Worm (Caenorhabditis elegans) whole organism, L3 larva: ENCODE data around the gene attf-2.
A peak's percentile ranks its signal among the peaks of the same experiment; 100 is the strongest.

Source experiments
- ZK546.5 ChIP-seq: sonication (generic microtip); optimal IDR thresholded peaks from 2 replicates; lab custom pipeline; 2017; ENCODE audit warnings: missing biosample characterization, missing genetic modification characterization
- ama-1 ChIP-seq: fragments of 150-350 bp; optimal IDR thresholded peaks from 2 replicates; lab custom pipeline; 2018
- ceh-16 ChIP-seq: sonication (generic microtip); optimal IDR thresholded peaks from 2 replicates; lab custom pipeline; 2017; ENCODE audit warnings: missing biosample characterization, missing genetic modification characterization
- ceh-28 ChIP-seq: fragments of 150-350 bp; optimal IDR thresholded peaks from 2 replicates; lab custom pipeline; 2014; ENCODE audit warnings: missing biosample characterization, missing genetic modification reagents, missing genetic modification characterization
- ceh-9 ChIP-seq: sonication (generic microtip); optimal IDR thresholded peaks from 2 replicates; lab custom pipeline; 2018; ENCODE audit warnings: missing biosample characterization, missing genetic modification characterization
- daf-12 ChIP-seq: fragments of 150-350 bp; optimal IDR thresholded peaks from 2 replicates; lab custom pipeline; 2014; ENCODE audit warnings: missing biosample characterization, missing genetic modification reagents, missing genetic modification characterization
- egl-27 ChIP-seq: sonication (generic microtip); optimal IDR thresholded peaks from 4 replicates; lab custom pipeline; 2017; ENCODE audit warnings: missing biosample characterization, missing genetic modification reagents, missing genetic modification characterization
- elt-1 ChIP-seq: fragments of 150-350 bp; optimal IDR thresholded peaks from 2 replicates; lab custom pipeline; 2014; ENCODE audit warnings: missing biosample characterization, missing genetic modification characterization
- elt-2 ChIP-seq: sonication (generic microtip); optimal IDR thresholded peaks from 2 replicates; lab custom pipeline; 2016; ENCODE audit warnings: missing genetic modification reagents, mild to moderate bottlenecking, missing genetic modification characterization, missing compliant biosample characterization
- elt-3 ChIP-seq, 3 experiments: fragments of 150-350 bp in 1 of 3; sonication (generic microtip) in 2 of 3; optimal IDR thresholded peaks; 2 replicates in 2 of 3; 4 replicates in 1 of 3; lab custom pipeline; 2014 to 2017; ENCODE audit warnings: missing biosample characterization in 3 of 3, missing genetic modification characterization in 3 of 3
- fos-1 ChIP-seq: fragments of 150-350 bp; optimal IDR thresholded peaks from 2 replicates; lab custom pipeline; 2014; ENCODE audit warnings: missing biosample characterization, missing genetic modification characterization
- hmg-11 ChIP-seq: sonication (generic microtip); optimal IDR thresholded peaks from 2 replicates; lab custom pipeline; 2016; ENCODE audit warnings: missing genetic modification characterization, missing compliant biosample characterization
- jun-1 ChIP-seq: fragments of 150-350 bp; optimal IDR thresholded peaks from 2 replicates; lab custom pipeline; 2014; ENCODE audit warnings: missing biosample characterization, missing genetic modification reagents, missing genetic modification characterization
- lin-15B ChIP-seq: fragments of 150-350 bp; optimal IDR thresholded peaks from 2 replicates; lab custom pipeline; 2014; ENCODE audit warnings: missing biosample characterization, missing genetic modification characterization
- lsy-12 ChIP-seq: sonication (generic microtip); optimal IDR thresholded peaks from 2 replicates; lab custom pipeline; 2016; ENCODE audit warnings: mild to moderate bottlenecking, missing genetic modification characterization, missing compliant biosample characterization
- mdl-1 ChIP-seq: fragments of 150-350 bp; optimal IDR thresholded peaks from 2 replicates; lab custom pipeline; 2014; ENCODE audit warnings: missing biosample characterization, missing genetic modification characterization
- mml-1 ChIP-seq: fragments of 150-350 bp; sonication (generic microtip); optimal IDR thresholded peaks from 3 replicates; lab custom pipeline; 2014; ENCODE audit warnings: missing biosample characterization, missing genetic modification characterization
- nhr-11 ChIP-seq: fragments of 150-350 bp; optimal IDR thresholded peaks from 2 replicates; lab custom pipeline; 2014; ENCODE audit warnings: missing biosample characterization, missing genetic modification characterization
- nhr-12 ChIP-seq: fragments of 150-350 bp; optimal IDR thresholded peaks from 2 replicates; lab custom pipeline; 2014; ENCODE audit warnings: missing biosample characterization, missing genetic modification characterization
- nhr-23 ChIP-seq: fragments of 150-350 bp; optimal IDR thresholded peaks from 2 replicates; lab custom pipeline; 2014; ENCODE audit warnings: missing biosample characterization, missing genetic modification reagents, missing genetic modification characterization
- nhr-237 ChIP-seq: fragments of 150-350 bp; optimal IDR thresholded peaks from 2 replicates; lab custom pipeline; 2014; ENCODE audit warnings: missing biosample characterization, missing genetic modification characterization
- nhr-25 ChIP-seq: sonication (generic microtip); optimal IDR thresholded peaks from 2 replicates; lab custom pipeline; 2017; ENCODE audit warnings: missing biosample characterization, missing genetic modification characterization
- nhr-28 ChIP-seq: fragments of 150-350 bp; optimal IDR thresholded peaks from 2 replicates; lab custom pipeline; 2014; ENCODE audit warnings: missing biosample characterization, missing genetic modification characterization
- nhr-43 ChIP-seq: sonication (generic microtip); optimal IDR thresholded peaks from 2 replicates; lab custom pipeline; 2016; ENCODE audit warnings: mild to moderate bottlenecking, missing genetic modification characterization, missing compliant biosample characterization; ENCODE audit not compliant: poor library complexity, severe bottlenecking
- nhr-67 ChIP-seq: fragments of 150-350 bp; optimal IDR thresholded peaks from 2 replicates; lab custom pipeline; 2014; ENCODE audit warnings: missing biosample characterization, missing genetic modification characterization
- nhr-76 ChIP-seq: fragments of 150-350 bp; sonication (generic microtip); optimal IDR thresholded peaks from 5 replicates; lab custom pipeline; 2014; ENCODE audit warnings: missing biosample characterization, missing genetic modification characterization
- nhr-77 ChIP-seq: fragments of 150-350 bp; optimal IDR thresholded peaks from 2 replicates; lab custom pipeline; 2014; ENCODE audit warnings: missing biosample characterization, missing genetic modification characterization
- pqm-1 ChIP-seq: fragments of 150-350 bp; optimal IDR thresholded peaks from 2 replicates; lab custom pipeline; 2017; ENCODE audit warnings: missing biosample characterization, missing genetic modification characterization, inconsistent platforms
- sea-2 ChIP-seq: fragments of 150-350 bp; sonication (generic microtip); optimal IDR thresholded peaks from 4 replicates; lab custom pipeline; 2014; ENCODE audit warnings: missing biosample characterization, missing genetic modification reagents, missing genetic modification characterization
- skn-1 ChIP-seq: fragments of 150-350 bp; optimal IDR thresholded peaks from 2 replicates; lab custom pipeline; 2014; ENCODE audit warnings: missing biosample characterization, missing genetic modification characterization
- snpc-4 ChIP-seq: fragments of 150-350 bp; optimal IDR thresholded peaks from 2 replicates; lab custom pipeline; 2014; ENCODE audit warnings: missing biosample characterization, missing genetic modification characterization
- tbx-2 ChIP-seq: sonication (generic microtip); optimal IDR thresholded peaks from 2 replicates; lab custom pipeline; 2016; ENCODE audit warnings: mild to moderate bottlenecking, missing genetic modification characterization, missing compliant biosample characterization
- unc-62 ChIP-seq: fragments of 150-350 bp; sonication (generic microtip); optimal IDR thresholded peaks from 4 replicates; lab custom pipeline; 2014; ENCODE audit warnings: missing biosample characterization, missing genetic modification reagents, missing genetic modification characterization
- zag-1 ChIP-seq: fragments of 150-350 bp; optimal IDR thresholded peaks from 2 replicates; lab custom pipeline; 2014; ENCODE audit warnings: missing biosample characterization, missing genetic modification characterization

attf-2 gene

ce11 chrV:7175201-7175600, 20.7 kb downstream of the attf-2 start, which contains the start of gene lgc-39:
TSS of gene lgc-39 (plus strand) at chrV:7175501.
- no peak for TF ChIP-seq elt-1 (tag; lab: Kevin White, UChicago)
- no peak for TF ChIP-seq fos-1 (tag; lab: Kevin White, UChicago)
- TF ChIP-seq nhr-43 (tag; lab: Kevin White, UChicago): no peak
- no peak for TF ChIP-seq mdl-1 (tag; lab: Kevin White, UChicago)
- no peak for TF ChIP-seq elt-2 (tag; lab: Kevin White, UChicago)
- TF ChIP-seq nhr-76: no peak
- TF ChIP-seq nhr-28 (tag; lab: Kevin White, UChicago): no peak
- no peak for TF ChIP-seq hmg-11 (tag; lab: Kevin White, UChicago)
- no peak for TF ChIP-seq mml-1 (tag; lab: Kevin White, UChicago)
- no peak for TF ChIP-seq nhr-12 (tag; lab: Kevin White, UChicago)
- TF ChIP-seq nhr-67 (tag; lab: Kevin White, UChicago): no peak
- TF ChIP-seq egl-27: no peak
- no peak for TF ChIP-seq jun-1 (tag; lab: Kevin White, UChicago)
- TF ChIP-seq ceh-16 (tag; lab: Kevin White, UChicago): no peak
- TF ChIP-seq sea-2 (GFP tag; lab: Kevin White, UChicago): no peak

ce11 chrV:7166709-7167108, 29.2 kb downstream of the attf-2 start, which contains the start of gene ugt-36:
TSS of gene ugt-36 (plus strand) at chrV:7167009.
- TF ChIP-seq ama-1 (lab: Kevin White, UChicago): no peak
- TF ChIP-seq lin-15B (tag; lab: Kevin White, UChicago): no peak
- TF ChIP-seq egl-27: no peak
- no peak for TF ChIP-seq nhr-67 (tag; lab: Kevin White, UChicago)
- no peak for TF ChIP-seq zag-1 (tag; lab: Kevin White, UChicago)
- TF ChIP-seq nhr-12 (tag; lab: Kevin White, UChicago): no peak
- TF ChIP-seq nhr-23: no peak
- TF ChIP-seq lsy-12 (tag; lab: Kevin White, UChicago): no peak
- no peak for TF ChIP-seq nhr-237 (tag; lab: Kevin White, UChicago)
- no peak for TF ChIP-seq ZK546.5 (tag; lab: Kevin White, UChicago)
- TF ChIP-seq skn-1 (tag; lab: Kevin White, UChicago): no peak
- TF ChIP-seq nhr-11: no peak
- TF ChIP-seq pqm-1: no peak
- TF ChIP-seq nhr-77 (tag; lab: Kevin White, UChicago): no peak
- no peak for TF ChIP-seq daf-12 (tag; lab: Kevin White, UChicago)

- TF ChIP-seq nhr-25 (no peak), ceh-28 (tag; lab: Kevin White, UChicago) (no peak), zag-1 (tag; lab: Kevin White, UChicago) (no peak), ceh-9 (tag; lab: Kevin White, UChicago) (no peak), jun-1 (tag; lab: Kevin White, UChicago) (no peak), mml-1 (tag; lab: Kevin White, UChicago) (no peak), elt-3 (tag; optimal IDR thresholded peaks at IDR 0.05; lab: Kevin White, UChicago) (no peak), unc-62 (GFP tag; lab: Kevin White, UChicago) (no peak), tbx-2 (tag; lab: Kevin White, UChicago) (no peak), nhr-43 (tag; lab: Kevin White, UChicago) (no peak), ceh-16 (tag; lab: Kevin White, UChicago) (no peak), nhr-12 (tag; lab: Kevin White, UChicago) (no peak)
Measured at ce11 chrV:7164210-7164609, 31.7 kb downstream of the attf-2 start, which contains the start of gene srh-83. TSS of gene srh-83 (plus strand) at chrV:7164510.

ce11 chrV:7163477-7164114, 32.3 kb downstream of the attf-2 start, which contains the start of gene ugt-41:
TSS of gene ugt-41 (minus strand) at chrV:7163595.
- no peak for TF ChIP-seq snpc-4 (tag; lab: Kevin White, UChicago)
- peak; percentile 15 for TF ChIP-seq elt-2 (tag; lab: Kevin White, UChicago)
- no peak for TF ChIP-seq skn-1 (tag; lab: Kevin White, UChicago)

ce11 chrV:7159391-7159790, 36.5 kb downstream of the attf-2 start, which contains the start of gene str-204:
TSS of gene str-204 (plus strand) at chrV:7159691.
- TF ChIP-seq nhr-23 (no peak), ama-1 (lab: Kevin White, UChicago) (no peak)
